Fruit fly (Drosophila melanogaster): ENCODE measurements around the gene Oga.

The Oga gene

dm6 chr3R:21269923-21270322 is 51.0 kb downstream of the Oga start, which contains the start of the genes AP-2sigma and Idi (continued):
- no peak for TF ChIP-seq HmgD (GFP tag; optimal IDR thresholded peaks at IDR 0.05)
- no peak for TF ChIP-seq hb (GFP tag; IDR thresholded peaks at IDR 0.05; ENCODE audit: partially characterized antibody)
- TF ChIP-seq ap (GFP tag; IDR thresholded peaks at IDR 0.05), result no peak
- 0 out of 3 replicates have a peak, but pooled peaks have one; percentile 38 for TF ChIP-seq ken (GFP tag; IDR thresholded peaks at IDR 0.05)
- TF ChIP-seq NK7.1 (GFP tag; optimal IDR thresholded peaks at IDR 0.05), result no peak
- peak; percentile 10 for TF ChIP-seq lilli (GFP tag; optimal IDR thresholded peaks at IDR 0.05)
- TF ChIP-seq toy (GFP tag; IDR thresholded peaks at IDR 0.05), result no peak
- peak in 1 of 2 experiments; percentile 86 for TF ChIP-seq Pdp1 (GFP tag; optimal IDR thresholded peaks at IDR 0.05)
- peak; percentile 49; the same call in 1 of the 3 replicates for TF ChIP-seq Dbx (GFP tag; IDR thresholded peaks at IDR 0.05)
- no peak for TF ChIP-seq CG15269 (tag; optimal IDR thresholded peaks at IDR 0.05)
- TF ChIP-seq nom (GFP tag; optimal IDR thresholded peaks at IDR 0.05), result peak; percentile 27
- no peak for TF ChIP-seq repo (GFP tag; optimal IDR thresholded peaks at IDR 0.05)
- peak; percentile 55 for TF ChIP-seq zen (tag; optimal IDR thresholded peaks at IDR 0.05)
- 0 out of 3 replicates have a peak, but pooled peaks have one; percentile 49 for TF ChIP-seq CG6791 (GFP tag; IDR thresholded peaks at IDR 0.05; ENCODE audit: partially characterized antibody)
- TF ChIP-seq CG4820 (GFP tag; optimal IDR thresholded peaks at IDR 0.05), result peak; percentile 1
- TF ChIP-seq CG13775 (GFP tag; optimal IDR thresholded peaks at IDR 0.05), result peak; percentile 0
- TF ChIP-seq CG12236 (GFP tag; optimal IDR thresholded peaks at IDR 0.05), result no peak
- peak; percentile 66 for TF ChIP-seq Dp (GFP tag; optimal IDR thresholded peaks at IDR 0.05)
- TF ChIP-seq C15 (GFP tag; IDR thresholded peaks at IDR 0.05), result no peak
- peak; percentile 70 for TF ChIP-seq stwl (tag; optimal IDR thresholded peaks at IDR 0.05)
- peak; percentile 51; the same call in 1 of the 2 replicates for TF ChIP-seq CG13287 (GFP tag; IDR thresholded peaks at IDR 0.05; ENCODE audit: partially characterized antibody)
- TF ChIP-seq Fer2 (tag; optimal IDR thresholded peaks at IDR 0.05), result no peak
- TF ChIP-seq NC2β (GFP tag; optimal IDR thresholded peaks at IDR 0.05), result peak; percentile 16
- TF ChIP-seq CG8765 (GFP tag; IDR thresholded peaks at IDR 0.05), result no peak
- peak; percentile 14 for TF ChIP-seq Dip3 (GFP tag; optimal IDR thresholded peaks at IDR 0.05)
- TF ChIP-seq Meics (GFP tag; optimal IDR thresholded peaks at IDR 0.05), result peak; percentile 12
- no peak for TF ChIP-seq org-1 (GFP tag; optimal IDR thresholded peaks at IDR 0.05)
- TF ChIP-seq CG4282 (GFP tag; optimal IDR thresholded peaks at IDR 0.05), result no peak
- no peak for TF ChIP-seq dati (GFP tag; IDR thresholded peaks at IDR 0.05)
- TF ChIP-seq Sry-β (GFP tag; optimal IDR thresholded peaks at IDR 0.05), result peak; percentile 22
- peak; percentile 30; the same call in 1 of the 3 replicates for TF ChIP-seq row (GFP tag; IDR thresholded peaks at IDR 0.05)
- peak; percentile 75 for TF ChIP-seq CG1603 (tag; optimal IDR thresholded peaks at IDR 0.05)
- 0 out of 2 replicates have a peak, but pooled peaks have one; percentile 24 for TF ChIP-seq H2.0 (GFP tag; IDR thresholded peaks at IDR 0.05)
- no peak for TF ChIP-seq CG6272 (GFP tag; IDR thresholded peaks at IDR 0.05)
- TF ChIP-seq CG11085 (GFP tag; IDR thresholded peaks at IDR 0.05), result no peak
- TF ChIP-seq Ssrp (tag; optimal IDR thresholded peaks at IDR 0.05), result no peak
- TF ChIP-seq CG15514 (GFP tag; optimal IDR thresholded peaks at IDR 0.05), result peak; percentile 96
- peak; percentile 34; the same call in 1 of the 3 replicates for TF ChIP-seq otp (GFP tag; IDR thresholded peaks at IDR 0.05)
- TF ChIP-seq zfh2 (GFP tag; optimal IDR thresholded peaks at IDR 0.05), result peak; percentile 36
- peak; percentile 23 for TF ChIP-seq unpg (GFP tag; optimal IDR thresholded peaks at IDR 0.05)
- TF ChIP-seq da (GFP tag; optimal IDR thresholded peaks at IDR 0.05), result no peak
- TF ChIP-seq Dll (GFP tag; IDR thresholded peaks at IDR 0.05; ENCODE audit: partially characterized antibody), result peak; percentile 39; the same call in 1 of the 4 replicates
- TF ChIP-seq Myb (GFP tag; optimal IDR thresholded peaks at IDR 0.05), result peak; percentile 29
- 0 out of 2 replicates have a peak, but pooled peaks have one; percentile 14 for TF ChIP-seq Scr (GFP tag; IDR thresholded peaks at IDR 0.05; ENCODE audit: partially characterized antibody)
- peak; percentile 44 for TF ChIP-seq CG17829 (tag; optimal IDR thresholded peaks at IDR 0.05)
- peak; percentile 20 for TF ChIP-seq NfI (GFP tag; optimal IDR thresholded peaks at IDR 0.05)
- TF ChIP-seq CG6175 (GFP tag; IDR thresholded peaks at IDR 0.05), result no peak
- no peak for TF ChIP-seq wek (GFP tag; optimal IDR thresholded peaks at IDR 0.05)
- TF ChIP-seq Med (GFP tag), result peak; percentile 91
- no peak for TF ChIP-seq jigr1 (GFP tag; IDR thresholded peaks at IDR 0.05)
